Fruit fly (Drosophila melanogaster): ENCODE data around the gene Fit1.

DNA sequence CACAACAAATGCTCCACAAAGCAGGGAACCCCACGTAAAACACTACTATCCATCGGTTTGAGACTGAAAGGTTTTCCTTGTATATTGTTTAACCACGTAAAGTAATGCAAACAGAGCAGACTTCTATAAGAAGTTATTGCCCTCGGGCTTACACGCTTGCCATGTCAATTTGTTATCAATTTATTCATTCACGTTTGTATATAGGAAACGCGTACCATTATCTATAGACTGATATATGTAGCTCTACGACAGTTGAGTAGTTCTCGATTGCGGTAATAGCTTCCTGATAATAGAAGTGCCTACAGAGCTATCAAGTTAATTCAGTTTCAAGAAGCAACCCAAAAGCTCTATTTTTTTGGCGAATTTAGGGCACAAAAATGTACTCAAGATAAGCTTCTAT, 4.2 kb upstream of the Fit1 start:
- TF ChIP-seq klu (GFP tag; IDR thresholded peaks at IDR 0.05) = no peak
- no peak for TF ChIP-seq CG11504 (tag; optimal IDR thresholded peaks at IDR 0.05)
- no peak for TF ChIP-seq CG11398 (GFP tag; optimal IDR thresholded peaks at IDR 0.05)
- TF ChIP-seq Mes4 (GFP tag; optimal IDR thresholded peaks at IDR 0.05) = no peak
- no peak for TF ChIP-seq CG32767 (GFP tag; IDR thresholded peaks at IDR 0.05)
- no peak for TF ChIP-seq CG6683 (GFP tag; optimal IDR thresholded peaks at IDR 0.05)
- no peak for TF ChIP-seq CG4360 (GFP tag; IDR thresholded peaks at IDR 0.05)
- TF ChIP-seq crc (GFP tag; optimal IDR thresholded peaks at IDR 0.05) = no peak
